Fruit fly (Drosophila melanogaster): ENCODE results near the gene CG13064.

The CG13064 gene

DNA sequence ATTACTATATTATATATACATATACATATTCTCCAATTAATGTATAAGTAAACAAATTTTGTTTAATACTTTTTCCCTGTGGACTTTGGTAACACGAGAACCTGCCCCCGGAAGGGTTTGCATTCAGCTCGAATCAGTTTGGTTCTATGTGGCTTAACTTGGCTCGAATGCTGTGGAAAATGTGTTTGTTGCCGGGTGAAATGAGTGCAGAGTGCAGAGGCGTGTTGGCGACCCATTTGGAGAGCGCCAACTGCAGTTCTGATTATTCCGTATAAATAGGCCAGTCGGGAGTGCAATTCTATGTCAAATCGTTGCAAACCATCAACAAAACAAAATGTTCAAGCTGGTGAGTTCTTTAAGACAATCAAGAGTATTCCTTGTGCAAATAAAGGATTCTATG is 37.5 kb downstream of the CG13064 start, which contains the start of gene Nplp3:
Gene Nplp3, plus strand, starts transcription at position 301 of the 400 bp plus-strand sequence.
- no peak for TF ChIP-seq Hr78 (GFP tag; optimal IDR thresholded peaks at IDR 0.05)
- no peak for TF ChIP-seq sv (GFP tag; optimal IDR thresholded peaks at IDR 0.05)
- TF ChIP-seq CG32264 (GFP tag; optimal IDR thresholded peaks at IDR 0.05), result no peak
- TF ChIP-seq GATAd (GFP tag; optimal IDR thresholded peaks at IDR 0.05), result no peak
- TF ChIP-seq OdsH (GFP tag; optimal IDR thresholded peaks at IDR 0.05), result no peak
- no peak for TF ChIP-seq CrebA (GFP tag; optimal IDR thresholded peaks at IDR 0.05; ENCODE audit: borderline replicate concordance)
- TF ChIP-seq br (GFP tag; optimal IDR thresholded peaks at IDR 0.05), result no peak
- TF ChIP-seq usp (GFP tag; optimal IDR thresholded peaks at IDR 0.05), result no peak
- no peak for TF ChIP-seq lola (GFP tag; optimal IDR thresholded peaks at IDR 0.05)
- TF ChIP-seq Hnf4 (GFP tag; optimal IDR thresholded peaks at IDR 0.05), result no peak
- no peak for TF ChIP-seq Mio (GFP tag; optimal IDR thresholded peaks at IDR 0.05)
- TF ChIP-seq Dfd (GFP tag; optimal IDR thresholded peaks at IDR 0.05), result no peak
- no peak for TF ChIP-seq Hr83 (GFP tag; optimal IDR thresholded peaks at IDR 0.05; ENCODE audit: poor library complexity, severe bottlenecking)
- no peak for TF ChIP-seq CG9705 (GFP tag; optimal IDR thresholded peaks at IDR 0.05)
- no peak for TF ChIP-seq Vsx2 (GFP tag; optimal IDR thresholded peaks at IDR 0.05; ENCODE audit: partially characterized antibody)
- TF ChIP-seq dl (GFP tag; optimal IDR thresholded peaks at IDR 0.05; ENCODE audit: insufficient read depth in 1 of 2, partially characterized antibody in 2 of 2), result no peak
- TF ChIP-seq Jra (GFP tag; optimal IDR thresholded peaks at IDR 0.05), result no peak
- no peak for TF ChIP-seq jim (GFP tag; optimal IDR thresholded peaks at IDR 0.05)
- TF ChIP-seq foxo (GFP tag; optimal IDR thresholded peaks at IDR 0.05), result no peak
- no peak for TF ChIP-seq h (GFP tag; optimal IDR thresholded peaks at IDR 0.05)

DNA sequence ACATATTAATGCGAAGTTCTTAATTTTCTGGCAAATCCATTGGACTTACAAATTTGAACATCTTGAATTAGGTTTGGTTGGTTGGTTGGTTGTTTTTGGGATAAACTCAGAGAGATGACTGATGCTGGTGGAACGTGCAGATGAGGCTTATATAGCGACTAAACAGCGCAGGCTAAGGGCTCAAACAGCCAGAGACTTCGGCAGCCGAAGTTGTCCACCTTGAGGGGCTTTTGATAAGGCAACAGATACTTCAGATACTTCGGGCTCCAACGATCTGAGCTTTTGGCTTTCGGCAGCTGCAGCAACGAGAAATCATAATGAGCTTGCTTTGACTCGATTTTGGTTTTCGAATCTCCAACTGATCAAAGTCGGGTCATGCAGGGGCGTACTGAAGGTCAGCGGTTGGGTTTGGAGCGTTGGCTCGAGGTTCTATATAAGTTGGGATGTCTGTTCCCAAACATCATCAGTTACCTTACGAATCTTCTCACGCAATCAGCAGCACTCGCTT is 39.2 kb downstream of the CG13064 start, which contains the start of the genes CG13041 and CG13060:
Gene CG13041, minus strand, starts transcription at position 128 of the 508 bp plus-strand sequence.
Gene CG13060, plus strand, starts transcription at position 458 of the 508 bp plus-strand sequence.
- TF ChIP-seq fru (GFP tag; optimal IDR thresholded peaks at IDR 0.05) (no peak), Sp1 (GFP tag; optimal IDR thresholded peaks at IDR 0.05) (no peak)

DNA sequence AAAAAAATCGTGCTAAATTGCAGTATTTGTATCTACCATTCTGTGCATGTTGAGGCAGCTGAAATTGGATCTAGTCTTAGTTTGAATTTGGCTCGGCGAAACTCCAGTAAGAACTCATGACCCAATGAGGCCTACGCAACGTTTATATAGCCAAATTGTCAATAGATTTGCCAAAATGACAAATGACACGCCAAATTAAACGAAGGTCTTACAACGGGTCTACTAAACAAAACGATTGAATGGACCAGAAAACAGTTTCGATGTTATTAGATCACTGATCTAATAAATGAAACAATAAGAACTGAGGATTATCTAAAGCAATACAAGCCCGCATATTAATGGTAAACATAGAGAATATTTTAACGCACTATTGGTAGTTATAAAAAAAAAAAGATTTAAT is 41.0 kb downstream of the CG13064 start, which contains the start of gene CG42718:
Gene CG42718, minus strand, starts transcription at position 101 of the 400 bp plus-strand sequence.
- no peak for TF ChIP-seq fru (GFP tag; optimal IDR thresholded peaks at IDR 0.05)
- TF ChIP-seq Hnf4 (GFP tag; optimal IDR thresholded peaks at IDR 0.05), result no peak
- TF ChIP-seq psq (GFP tag; optimal IDR thresholded peaks at IDR 0.05), result no peak
- TF ChIP-seq CG32264 (GFP tag; optimal IDR thresholded peaks at IDR 0.05), result no peak
- no peak for TF ChIP-seq rgr (GFP tag; optimal IDR thresholded peaks at IDR 0.05)
- TF ChIP-seq dmrt93B (GFP tag; optimal IDR thresholded peaks at IDR 0.05), result no peak
- no peak for TF ChIP-seq tai (GFP tag; optimal IDR thresholded peaks at IDR 0.05)
- TF ChIP-seq Hr83 (GFP tag; optimal IDR thresholded peaks at IDR 0.05; ENCODE audit: poor library complexity, severe bottlenecking), result no peak
- no peak for TF ChIP-seq Myc (optimal IDR thresholded peaks at IDR 0.05)
- no peak for TF ChIP-seq CG9705 (GFP tag; optimal IDR thresholded peaks at IDR 0.05)
- no peak for TF ChIP-seq Jra (GFP tag; optimal IDR thresholded peaks at IDR 0.05)
- TF ChIP-seq dl (GFP tag; optimal IDR thresholded peaks at IDR 0.05; ENCODE audit: insufficient read depth in 1 of 2, partially characterized antibody in 2 of 2), result no peak

DNA sequence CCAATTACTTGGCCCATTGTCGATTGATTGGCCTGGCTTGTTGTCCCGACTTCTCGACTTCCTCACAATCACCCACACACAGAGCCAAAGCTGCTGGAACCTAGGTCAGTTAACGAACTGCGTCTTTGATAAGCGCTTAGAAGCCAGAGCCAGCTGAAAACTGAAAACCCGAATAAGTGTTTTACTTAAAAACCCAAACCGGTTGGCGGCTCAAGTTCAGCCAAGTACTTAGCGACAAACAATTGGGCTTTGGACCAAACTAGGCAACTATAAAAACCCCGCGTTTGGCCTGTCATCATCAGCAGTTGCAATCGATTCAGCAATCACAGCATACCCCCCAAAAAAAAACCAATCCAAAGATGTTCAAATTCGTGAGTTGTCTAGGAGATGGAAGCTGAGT is 43.2 kb downstream of the CG13064 start, which contains the start of gene CG13059:
Gene CG13059, plus strand, starts transcription at position 301 of the 400 bp plus-strand sequence.
- TF ChIP-seq br (GFP tag; optimal IDR thresholded peaks at IDR 0.05), result no peak

DNA sequence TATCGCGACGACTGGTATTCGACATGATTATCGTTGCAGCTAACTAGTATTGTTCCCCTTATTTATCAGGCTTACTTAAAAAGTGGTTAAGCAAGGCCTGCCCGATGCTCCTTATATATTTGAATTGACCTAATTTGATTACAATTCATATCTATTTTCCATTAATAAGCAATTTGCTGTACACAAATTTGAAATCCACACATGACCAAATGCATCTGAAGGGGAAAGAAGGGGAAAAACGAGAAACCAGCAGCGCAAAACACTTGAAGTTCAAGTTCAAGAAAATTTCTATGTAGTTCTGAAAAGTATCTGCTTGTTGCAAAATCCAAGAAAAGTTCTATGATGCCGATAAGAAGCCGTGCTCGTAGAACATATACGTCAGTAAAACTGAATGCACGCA is 46.5 kb downstream of the CG13064 start, which contains the start of the genes CG13040 and CG13039:
Gene CG13040, minus strand, starts transcription at position 101 of the 400 bp plus-strand sequence.
Gene CG13039, minus strand, starts transcription at position 106 of the 400 bp plus-strand sequence.
- no peak for TF ChIP-seq Abd-B (GFP tag; optimal IDR thresholded peaks at IDR 0.05)
- TF ChIP-seq CrebA (GFP tag; optimal IDR thresholded peaks at IDR 0.05; ENCODE audit: borderline replicate concordance), result no peak
- no peak for TF ChIP-seq Mio (GFP tag; optimal IDR thresholded peaks at IDR 0.05)
- TF ChIP-seq fru (GFP tag; optimal IDR thresholded peaks at IDR 0.05), result no peak
- TF ChIP-seq CG32264 (GFP tag; optimal IDR thresholded peaks at IDR 0.05), result no peak
- no peak for TF ChIP-seq brk (GFP tag; optimal IDR thresholded peaks at IDR 0.05)
- no peak for TF ChIP-seq h (GFP tag; optimal IDR thresholded peaks at IDR 0.05)
- no peak for TF ChIP-seq HLH106 (tag; optimal IDR thresholded peaks at IDR 0.05)
- TF ChIP-seq woc (GFP tag; optimal IDR thresholded peaks at IDR 0.05), result no peak
- no peak for TF ChIP-seq GATAd (GFP tag; optimal IDR thresholded peaks at IDR 0.05)
- no peak for TF ChIP-seq CG9705 (GFP tag; optimal IDR thresholded peaks at IDR 0.05)
- TF ChIP-seq sv (GFP tag; optimal IDR thresholded peaks at IDR 0.05), result no peak
- no peak for TF ChIP-seq br (GFP tag; optimal IDR thresholded peaks at IDR 0.05)
- TF ChIP-seq ey (GFP tag; optimal IDR thresholded peaks at IDR 0.05), result no peak
- no peak for TF ChIP-seq Hr78 (GFP tag; optimal IDR thresholded peaks at IDR 0.05)
- TF ChIP-seq Rel (GFP tag; optimal IDR thresholded peaks at IDR 0.05), result no peak
- no peak for TF ChIP-seq Rel (tag; optimal IDR thresholded peaks at IDR 0.05)
- no peak for TF ChIP-seq usp (GFP tag; optimal IDR thresholded peaks at IDR 0.05)
- TF ChIP-seq Sp1 (GFP tag; optimal IDR thresholded peaks at IDR 0.05), result no peak
- TF ChIP-seq N (GFP tag; optimal IDR thresholded peaks at IDR 0.05), result no peak
- TF ChIP-seq dsf (GFP tag; optimal IDR thresholded peaks at IDR 0.05; ENCODE audit: borderline replicate concordance), result no peak

Measured in whole organism, wandering third instar larva.